Worm (Caenorhabditis elegans) whole organism, L4 larva: ENCODE results near the gene gid-8.

Experiments used
- R02D3.7 ChIP-seq: fragments of 150-350 bp; sonication (generic microtip); optimal IDR thresholded peaks from 3 replicates; lab custom pipeline; 2014; ENCODE audit warnings: missing biosample characterization, missing genetic modification characterization
- lir-3 ChIP-seq: sonication (generic microtip); optimal IDR thresholded peaks from 2 replicates; lab custom pipeline; 2016; ENCODE audit warnings: mild to moderate bottlenecking, missing genetic modification characterization, missing compliant biosample characterization
- madf-5 ChIP-seq, 2 experiments: fragments of 200-800 bp; sonication (Bioruptor generic); IDR thresholded peaks; 2 replicates each; pipeline ENCODE4 v1.3.6; 2022; ENCODE audit warnings: missing compliant biosample characterization in 2 of 2, missing genetic modification characterization in 2 of 2
- rbr-2 ChIP-seq: sonication (generic microtip); optimal IDR thresholded peaks from 2 replicates; lab custom pipeline; 2016; ENCODE audit warnings: missing genotype, missing genetic modification characterization, missing compliant biosample characterization
- ztf-11 ChIP-seq: fragments of 150-350 bp; optimal IDR thresholded peaks from 2 replicates; lab custom pipeline; 2014; ENCODE audit warnings: missing biosample characterization, missing genetic modification characterization

DNA sequence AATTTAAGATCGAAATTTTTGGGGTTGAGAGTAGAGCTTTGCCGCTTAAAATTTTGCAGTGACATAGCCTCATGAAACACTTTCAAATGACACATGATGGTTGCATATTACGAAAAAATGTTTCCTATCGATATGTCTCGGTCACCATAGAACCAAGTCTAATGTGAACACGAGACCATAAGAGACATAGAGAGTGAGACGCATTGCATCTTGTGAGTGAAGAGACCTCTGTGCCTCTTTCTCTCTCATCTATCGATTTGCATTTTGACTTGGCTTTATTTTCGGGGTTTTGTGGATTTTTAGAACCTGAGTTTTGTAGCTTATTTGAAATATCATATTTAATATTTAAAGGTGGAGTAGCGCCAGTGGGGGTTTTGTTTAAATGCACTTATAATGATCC is 595 bp upstream of the gid-8 start:
- TF ChIP-seq R02D3.7 (tag; lab: Kevin White, UChicago) = no peak
- no peak for TF ChIP-seq lir-3 (tag; lab: Kevin White, UChicago)
- no peak for TF ChIP-seq ztf-11
- TF ChIP-seq madf-5 (GFP tag; IDR thresholded peaks at IDR 0.05; lab: Robert Waterston, UW) = no peak
- no peak for TF ChIP-seq rbr-2 (tag; lab: Kevin White, UChicago)
